Worm (Caenorhabditis elegans) whole organism, early embryonic: Measurements from ENCODE around the gene F41G3.18.

Source experiments
- B0310.2 ChIP-seq: sonication (generic microtip); optimal IDR thresholded peaks from 2 replicates; lab custom pipeline; 2016; ENCODE audit warnings: mild to moderate bottlenecking, missing genetic modification characterization, missing compliant biosample characterization
- F13C5.2 ChIP-seq: sonication (generic microtip); optimal IDR thresholded peaks from 2 replicates; lab custom pipeline; 2017; ENCODE audit warnings: mild to moderate bottlenecking, missing genetic modification characterization, inconsistent platforms, missing compliant biosample characterization
- aly-1 ChIP-seq: sonication (generic microtip); optimal IDR thresholded peaks from 2 replicates; lab custom pipeline; 2016; ENCODE audit warnings: missing genetic modification characterization, missing compliant biosample characterization
- ama-1 ChIP-seq: fragments of 150-350 bp; optimal IDR thresholded peaks from 2 replicates; lab custom pipeline; 2014
- ceh-13 ChIP-seq: fragments of 200-800 bp; sonication (Bioruptor generic); optimal IDR thresholded peaks from 2 replicates; lab custom pipeline; 2018; ENCODE audit warnings: mild to moderate bottlenecking, missing genetic modification characterization, missing compliant biosample characterization
- ceh-36 ChIP-seq: sonication (generic microtip); optimal IDR thresholded peaks from 2 replicates; lab custom pipeline; 2016; ENCODE audit warnings: missing genetic modification characterization, inconsistent platforms, missing compliant biosample characterization
- ets-7 ChIP-seq: sonication (generic microtip); optimal IDR thresholded peaks from 2 replicates; lab custom pipeline; 2016; ENCODE audit warnings: missing genotype, missing genetic modification characterization, missing compliant biosample characterization
- flt-1 ChIP-seq: fragments of 200-800 bp; sonication (Bioruptor generic); IDR thresholded peaks from 2 replicates; pipeline ENCODE4 v1.3.6; 2022; ENCODE audit warnings: missing genetic modification characterization, missing compliant biosample characterization
- hmbx-1 ChIP-seq: sonication (generic microtip); optimal IDR thresholded peaks from 2 replicates; lab custom pipeline; 2016; ENCODE audit warnings: mild to moderate bottlenecking, missing genetic modification characterization, missing compliant biosample characterization
- hmg-4 ChIP-seq: fragments of 200-800 bp; sonication (Bioruptor generic); optimal IDR thresholded peaks from 2 replicates; lab custom pipeline; 2018; ENCODE audit warnings: mild to moderate bottlenecking, missing genetic modification characterization, missing compliant biosample characterization
- hnd-1 ChIP-seq: sonication (generic microtip); optimal IDR thresholded peaks from 2 replicates; lab custom pipeline; 2016; ENCODE audit warnings: missing genetic modification characterization, missing compliant biosample characterization
- pes-1 ChIP-seq: fragments of 200-800 bp; sonication (Bioruptor generic); IDR thresholded peaks from 2 replicates; pipeline ENCODE4 v1.3.6; 2022; ENCODE audit warnings: missing genetic modification reagents, missing genetic modification characterization, missing compliant biosample characterization
- scrt-1 ChIP-seq: fragments of 200-800 bp; sonication (Bioruptor generic); IDR thresholded peaks from 2 replicates; pipeline ENCODE4 v1.3.6; 2022; ENCODE audit warnings: missing genetic modification characterization, missing compliant biosample characterization
- sea-1 ChIP-seq: fragments of 200-800 bp; sonication (Bioruptor generic); conservative IDR thresholded peaks from 2 replicates; pipeline ENCODE4 v1.3.6; 2022; ENCODE audit warnings: missing genetic modification characterization, missing compliant biosample characterization
- tbx-11 ChIP-seq: fragments of 200-800 bp; sonication (Bioruptor generic); IDR thresholded peaks from 2 replicates; pipeline ENCODE4 v1.3.6; 2022; ENCODE audit warnings: missing genetic modification characterization, missing compliant biosample characterization
- tbx-37 ChIP-seq: fragments of 200-800 bp; sonication (Bioruptor generic); conservative IDR thresholded peaks from 2 replicates; pipeline ENCODE4 v1.3.6; 2022; ENCODE audit warnings: missing genetic modification reagents, missing genetic modification characterization, missing compliant biosample characterization
- tra-4 ChIP-seq: sonication (generic microtip); optimal IDR thresholded peaks from 2 replicates; lab custom pipeline; 2017; ENCODE audit warnings: missing genetic modification characterization, missing compliant biosample characterization

Gene F41G3.18

DNA sequence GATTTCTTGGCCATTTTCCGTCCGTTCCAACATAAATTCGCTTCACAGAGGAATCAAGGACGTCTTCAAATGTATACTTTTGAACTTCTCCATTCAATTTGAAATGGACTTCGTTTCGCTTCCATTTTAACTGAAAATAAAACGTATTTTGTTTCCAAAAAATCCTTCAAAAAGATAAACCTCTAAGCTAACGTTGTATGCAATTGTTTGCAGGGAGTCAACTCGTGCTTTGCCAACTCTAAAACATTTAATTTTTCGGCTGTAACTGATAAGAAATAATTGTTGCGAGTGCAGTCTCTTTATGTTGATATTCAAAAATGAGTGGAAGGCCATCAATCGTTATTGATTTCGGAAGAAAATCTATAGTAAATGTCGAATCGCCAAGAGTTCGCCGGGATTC lies at the start of gene F41G3.18:
F41G3.18 (plus strand) TSS at position 301 of the 400 bp plus-strand sequence.
- TF ChIP-seq hmbx-1 (tag; lab: Kevin White, UChicago) (no peak), hmg-4 (GFP tag; lab: Kevin White, UChicago) (no peak), F13C5.2 (tag; lab: Kevin White, UChicago) (no peak), tra-4 (tag; lab: Kevin White, UChicago) (no peak), ceh-36 (no peak)

DNA sequence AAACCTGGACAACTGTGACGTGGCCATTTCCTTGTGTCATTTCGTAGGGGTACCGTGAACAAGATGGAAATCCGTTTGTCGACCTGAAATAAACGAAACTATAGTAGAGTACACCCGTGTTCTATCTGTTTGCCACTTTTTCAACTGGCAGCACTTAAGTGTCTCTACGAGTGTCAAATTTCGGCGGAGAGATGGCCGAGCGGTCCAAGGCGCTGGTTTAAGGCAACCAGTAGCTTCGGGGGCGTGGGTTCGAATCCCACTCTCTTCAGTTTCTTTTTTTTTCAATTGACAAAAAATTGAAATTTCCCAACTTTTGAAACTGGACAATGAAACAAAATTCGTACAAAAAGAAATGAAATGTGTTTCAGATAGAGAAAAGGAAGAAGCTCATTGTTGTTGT lies 46.5 kb upstream of the F41G3.18 start:
- TF ChIP-seq ama-1 (lab: Kevin White, UChicago) (no peak), hmg-4 (GFP tag; lab: Kevin White, UChicago) (peak; percentile 36), ceh-36 (no peak), flt-1 (GFP tag; lab: Robert Waterston, UW) (0 out of 2 replicates have a peak, but pooled peaks have one; percentile 14), pes-1 (GFP tag; lab: Robert Waterston, UW) (peak; percentile 68), hnd-1 (tag; lab: Kevin White, UChicago) (peak; percentile 2), tbx-11 (GFP tag; lab: Robert Waterston, UW) (0 out of 2 replicates have a peak, but pooled peaks have one; percentile 49), ets-7 (tag; lab: Kevin White, UChicago) (no peak), tbx-37 (peak; percentile 62), sea-1 (GFP tag; lab: Robert Waterston, UW) (no peak; the same call in 1 of the 2 replicates), F13C5.2 (tag; lab: Kevin White, UChicago) (peak; percentile 3), ceh-13 (GFP tag; lab: Kevin White, UChicago) (no peak)

DNA sequence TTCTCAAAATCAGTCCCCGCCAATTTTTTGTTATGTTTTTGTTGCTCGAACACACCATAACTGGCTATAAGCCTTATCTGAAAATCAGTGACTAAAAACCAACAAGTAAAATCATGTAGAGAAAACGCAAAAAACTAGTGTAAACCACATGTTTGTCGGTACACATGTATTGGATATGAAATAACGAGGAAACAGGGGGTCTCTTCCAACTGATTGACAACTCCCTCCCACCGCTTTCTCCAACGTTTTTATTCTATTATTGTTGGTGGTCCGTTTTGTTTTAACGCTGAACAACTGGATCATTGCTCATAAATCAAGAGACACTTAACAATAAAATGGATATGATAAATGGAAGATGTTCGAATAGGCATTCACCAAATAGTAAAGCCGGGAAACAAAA lies 41.3 kb upstream of the F41G3.18 start:
- TF ChIP-seq F13C5.2 (tag; lab: Kevin White, UChicago), result no peak
- no peak for TF ChIP-seq hnd-1 (tag; lab: Kevin White, UChicago)
- TF ChIP-seq ceh-36, result no peak
- no peak for TF ChIP-seq tra-4 (tag; lab: Kevin White, UChicago)
- no peak for TF ChIP-seq hmbx-1 (tag; lab: Kevin White, UChicago)
- TF ChIP-seq pes-1 (GFP tag; lab: Robert Waterston, UW), result no peak
- no peak for TF ChIP-seq B0310.2 (tag; lab: Kevin White, UChicago)
- no peak for TF ChIP-seq ets-7 (tag; lab: Kevin White, UChicago)
- TF ChIP-seq ama-1 (lab: Kevin White, UChicago), result no peak
- TF ChIP-seq aly-1 (tag; lab: Kevin White, UChicago), result no peak
- no peak for TF ChIP-seq hmg-4 (GFP tag; lab: Kevin White, UChicago)
- no peak for TF ChIP-seq tbx-37
- TF ChIP-seq sea-1 (GFP tag; lab: Robert Waterston, UW), result no peak
- no peak for TF ChIP-seq flt-1 (GFP tag; lab: Robert Waterston, UW)
- TF ChIP-seq scrt-1, result no peak

DNA sequence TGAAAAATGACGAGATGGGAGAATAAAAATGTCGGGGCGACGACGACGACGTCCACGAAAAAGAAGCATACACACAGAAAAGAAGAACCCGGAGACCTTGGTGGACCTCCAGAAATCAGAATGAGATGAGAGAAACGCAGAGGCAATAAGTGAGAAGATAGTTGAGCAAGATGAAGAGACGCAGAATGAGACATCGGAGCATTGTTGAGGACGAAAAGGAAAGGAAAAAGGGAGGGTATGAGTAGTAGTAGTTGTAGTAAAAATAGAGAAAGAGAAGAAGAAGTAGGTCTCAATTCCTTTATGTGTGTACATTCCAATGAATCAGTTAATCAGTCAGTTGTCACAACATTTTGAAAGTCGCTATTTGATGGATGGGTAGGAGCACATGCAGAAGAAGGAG lies 38.8 kb upstream of the F41G3.18 start, which contains the start of gene T14B4.8:
T14B4.8 (minus strand) TSS at position 60 of the 400 bp plus-strand sequence.
- TF ChIP-seq scrt-1 (no peak), hmg-4 (GFP tag; lab: Kevin White, UChicago) (no peak), B0310.2 (tag; lab: Kevin White, UChicago) (no peak), ceh-13 (GFP tag; lab: Kevin White, UChicago) (no peak), tbx-37 (no peak), flt-1 (GFP tag; lab: Robert Waterston, UW) (no peak), pes-1 (GFP tag; lab: Robert Waterston, UW) (no peak), hnd-1 (tag; lab: Kevin White, UChicago) (no peak), ets-7 (tag; lab: Kevin White, UChicago) (no peak), ama-1 (lab: Kevin White, UChicago) (no peak), ceh-36 (no peak), tra-4 (tag; lab: Kevin White, UChicago) (no peak), sea-1 (GFP tag; lab: Robert Waterston, UW) (no peak), F13C5.2 (tag; lab: Kevin White, UChicago) (no peak), aly-1 (tag; lab: Kevin White, UChicago) (no peak), hmbx-1 (tag; lab: Kevin White, UChicago) (no peak), tbx-11 (GFP tag; lab: Robert Waterston, UW) (no peak)

DNA sequence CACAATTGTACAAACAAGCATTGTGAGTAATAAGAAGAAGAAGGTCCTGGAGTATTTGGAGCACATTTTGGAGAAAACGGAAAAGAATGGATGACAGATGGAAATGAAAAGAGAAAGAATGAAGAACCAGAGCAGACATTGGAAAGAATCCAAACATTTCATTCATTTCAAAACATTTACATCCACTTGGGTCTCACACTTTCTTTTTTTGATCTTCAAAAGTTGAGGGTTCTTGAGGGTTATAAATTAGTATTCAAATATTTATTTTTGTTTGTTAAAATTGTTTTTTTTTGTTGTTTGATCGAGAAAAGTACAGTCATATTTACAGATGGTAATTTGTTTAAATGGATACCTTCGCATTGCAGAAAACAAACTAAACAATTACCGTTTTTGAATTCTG lies 34.4 kb upstream of the F41G3.18 start, which contains the start of gene T14B4.9:
T14B4.9 (minus strand) TSS at position 101 of the 400 bp plus-strand sequence.
- no peak for TF ChIP-seq hmg-4 (GFP tag; lab: Kevin White, UChicago)
- TF ChIP-seq scrt-1, result no peak
- no peak for TF ChIP-seq tbx-37
- no peak for TF ChIP-seq sea-1 (GFP tag; lab: Robert Waterston, UW)
- TF ChIP-seq aly-1 (tag; lab: Kevin White, UChicago), result no peak
- no peak for TF ChIP-seq ceh-13 (GFP tag; lab: Kevin White, UChicago)
- no peak for TF ChIP-seq ama-1 (lab: Kevin White, UChicago)
- TF ChIP-seq tra-4 (tag; lab: Kevin White, UChicago), result no peak
- TF ChIP-seq ceh-36, result no peak

DNA sequence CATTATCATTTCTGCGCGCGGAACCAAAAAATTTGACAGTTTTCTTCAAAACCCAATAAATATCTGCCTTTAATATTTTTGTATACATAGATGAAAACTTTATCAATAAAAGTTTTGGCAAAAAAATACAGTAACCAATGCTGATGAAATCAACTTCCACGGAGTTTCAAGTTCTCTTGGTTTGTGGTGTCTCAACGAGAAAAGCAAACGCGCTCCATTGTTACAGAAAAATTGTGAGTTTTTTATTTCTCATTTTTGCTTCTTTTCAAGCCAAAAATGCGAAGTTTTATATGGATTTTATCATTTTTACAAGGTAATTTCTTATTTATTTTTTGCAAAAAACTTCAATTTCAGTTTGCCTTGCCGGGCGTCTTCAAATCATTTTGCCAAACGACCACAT lies 33.4 kb upstream of the F41G3.18 start, which contains the start of gene T14B4.3:
T14B4.3 (plus strand) TSS at position 264 of the 400 bp plus-strand sequence.
- TF ChIP-seq F13C5.2 (tag; lab: Kevin White, UChicago) (peak; percentile 62), tbx-11 (GFP tag; lab: Robert Waterston, UW) (no peak), tbx-37 (peak; percentile 55; the same call in 1 of the 2 replicates)

DNA sequence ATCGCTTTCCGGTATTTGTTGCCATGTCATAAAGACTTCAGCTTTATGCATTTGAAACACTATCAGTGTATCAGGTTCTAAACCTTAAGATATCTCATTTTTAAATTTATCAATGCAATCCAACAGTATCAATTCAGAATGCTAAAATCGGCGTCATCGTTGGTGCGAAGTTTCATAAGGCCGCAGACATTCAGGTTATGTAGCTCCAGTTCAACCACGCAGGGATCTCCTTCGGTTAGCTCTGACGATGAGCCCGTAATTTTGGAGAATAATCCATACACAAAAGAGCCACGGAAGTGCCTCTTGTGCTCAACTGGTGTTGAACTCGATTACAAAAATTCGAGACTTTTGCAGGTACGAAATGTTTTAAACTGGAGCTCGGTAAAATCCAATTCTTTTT lies 32.0 kb upstream of the F41G3.18 start, which contains the start of gene mrps-18.C:
mrps-18.C (plus strand) TSS at position 138 of the 400 bp plus-strand sequence.
- TF ChIP-seq B0310.2 (tag; lab: Kevin White, UChicago) (no peak), tbx-11 (GFP tag; lab: Robert Waterston, UW) (no peak), hnd-1 (tag; lab: Kevin White, UChicago) (no peak), F13C5.2 (tag; lab: Kevin White, UChicago) (no peak), hmg-4 (GFP tag; lab: Kevin White, UChicago) (no peak), tbx-37 (no peak), aly-1 (tag; lab: Kevin White, UChicago) (no peak), tra-4 (tag; lab: Kevin White, UChicago) (no peak), flt-1 (GFP tag; lab: Robert Waterston, UW) (no peak), pes-1 (GFP tag; lab: Robert Waterston, UW) (no peak), ceh-36 (no peak), ama-1 (lab: Kevin White, UChicago) (no peak), ets-7 (tag; lab: Kevin White, UChicago) (no peak), scrt-1 (no peak)
